Fruit fly (Drosophila melanogaster): ENCODE measurements around the gene CG15211.

The CG15211 gene

DNA sequence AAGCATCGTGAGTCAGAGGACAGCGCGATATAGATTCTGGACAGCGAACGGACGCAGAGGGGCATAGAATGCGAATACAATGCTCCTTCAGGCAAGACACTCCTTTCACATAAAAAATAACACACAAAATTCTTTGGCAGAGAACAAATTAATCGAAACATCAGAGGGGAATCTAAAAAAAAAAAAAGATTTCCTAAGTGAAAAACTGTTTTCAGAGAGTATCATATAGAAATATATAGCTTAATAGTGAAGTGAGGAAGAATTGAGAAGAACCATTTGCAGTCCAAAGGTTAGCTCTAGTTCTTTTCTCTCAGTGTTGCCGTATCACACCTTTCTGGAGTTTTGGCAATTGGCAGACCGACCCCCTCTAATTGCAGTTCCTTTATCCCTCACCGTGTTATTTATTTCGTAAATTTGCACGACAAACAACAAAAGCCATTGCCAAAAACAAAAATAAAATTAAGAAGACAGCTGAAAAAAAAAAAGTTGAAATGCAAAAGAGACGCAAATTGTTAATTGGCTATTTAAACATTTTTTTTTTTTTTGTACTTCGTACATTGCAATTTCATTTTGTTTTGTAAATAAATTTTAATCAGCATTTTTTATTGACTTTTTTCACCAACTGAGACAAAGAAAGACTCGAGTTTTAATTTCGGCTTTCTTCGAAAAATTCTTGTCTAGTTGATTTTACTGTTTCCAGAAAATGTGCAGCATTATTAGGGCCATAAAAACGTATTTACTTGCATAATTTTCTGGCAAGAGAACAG, 48.7 kb upstream of the CG15211 start:
- no peak for TF ChIP-seq CG10462 (GFP tag; optimal IDR thresholded peaks at IDR 0.05)
- TF ChIP-seq sens (GFP tag), result peak; percentile 23

DNA sequence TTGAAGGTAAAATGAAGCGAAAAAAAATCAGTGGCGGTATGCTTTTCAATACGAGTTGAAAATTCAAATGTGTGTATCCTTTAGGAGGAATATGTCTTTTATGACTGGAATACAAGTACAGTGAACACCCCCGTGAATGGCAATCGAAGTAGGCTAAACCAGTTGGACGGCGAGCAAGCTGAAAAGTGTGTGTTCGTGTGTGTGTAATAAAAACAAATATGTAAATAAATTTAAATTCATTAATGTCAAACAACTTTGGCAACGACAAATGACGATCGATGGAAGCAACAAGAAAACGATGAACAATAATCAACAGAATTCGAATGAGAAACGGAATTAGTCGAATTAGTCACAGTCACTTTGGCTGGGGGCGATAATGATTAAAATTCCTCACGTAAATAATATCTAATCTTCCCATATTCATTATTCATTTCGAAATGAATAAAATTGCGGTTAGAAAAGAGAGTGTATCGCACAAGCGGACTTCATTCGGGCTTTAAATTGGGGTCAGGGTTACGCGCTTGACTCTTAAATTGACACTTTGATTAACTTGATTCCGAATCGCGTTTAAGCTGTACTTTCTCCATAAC, 46.1 kb upstream of the CG15211 start:
- no peak for TF ChIP-seq Mrtf (GFP tag; IDR thresholded peaks at IDR 0.05)
- no peak for TF ChIP-seq run (tag; optimal IDR thresholded peaks at IDR 0.05)
- TF ChIP-seq CG6272 (GFP tag; IDR thresholded peaks at IDR 0.05), result no peak
- peak; percentile 74 for TF ChIP-seq sd (tag; optimal IDR thresholded peaks at IDR 0.05)
- no peak for TF ChIP-seq ERR (GFP tag; optimal IDR thresholded peaks at IDR 0.05)
- TF ChIP-seq psq (GFP tag; optimal IDR thresholded peaks at IDR 0.05), result no peak
- no peak for TF ChIP-seq CG3847 (GFP tag; IDR thresholded peaks at IDR 0.05)
- TF ChIP-seq sens (GFP tag), result peak; percentile 45
- no peak for TF ChIP-seq CG17186 (GFP tag; optimal IDR thresholded peaks at IDR 0.05)
- TF ChIP-seq cg (GFP tag; optimal IDR thresholded peaks at IDR 0.05), result no peak
- TF ChIP-seq CG18599 (GFP tag; optimal IDR thresholded peaks at IDR 0.05), result no peak
- no peak for TF ChIP-seq da (GFP tag; optimal IDR thresholded peaks at IDR 0.05)
- no peak for TF ChIP-seq yki (optimal IDR thresholded peaks at IDR 0.05)
- TF ChIP-seq phol (tag; optimal IDR thresholded peaks at IDR 0.05), result no peak
- TF ChIP-seq wek (GFP tag; optimal IDR thresholded peaks at IDR 0.05), result no peak
- TF ChIP-seq Dll (GFP tag; IDR thresholded peaks at IDR 0.05; ENCODE audit: partially characterized antibody), result no peak
- no peak for TF ChIP-seq CG7271 (tag; optimal IDR thresholded peaks at IDR 0.05)
- no peak for TF ChIP-seq Jarid2 (GFP tag; optimal IDR thresholded peaks at IDR 0.05)
- TF ChIP-seq chinmo (GFP tag; IDR thresholded peaks at IDR 0.05; ENCODE audit: partially characterized antibody), result 0 out of 4 replicates have a peak, but pooled peaks have one; percentile 23
- peak; percentile 60 for TF ChIP-seq grau (tag; optimal IDR thresholded peaks at IDR 0.05)
- TF ChIP-seq CG6813 (GFP tag; optimal IDR thresholded peaks at IDR 0.05), result no peak
- TF ChIP-seq Ptx1 (GFP tag; IDR thresholded peaks at IDR 0.05), result no peak
- no peak for TF ChIP-seq H15 (GFP tag; IDR thresholded peaks at IDR 0.05)
- TF ChIP-seq B-H2 (GFP tag; optimal IDR thresholded peaks at IDR 0.05), result no peak
- TF ChIP-seq en (GFP tag; optimal IDR thresholded peaks at IDR 0.05), result no peak
- no peak for TF ChIP-seq CG12942 (GFP tag; optimal IDR thresholded peaks at IDR 0.05)
- TF ChIP-seq E2f1 (GFP tag; IDR thresholded peaks at IDR 0.05), result no peak
- peak; percentile 6 for TF ChIP-seq gsb-n (tag; optimal IDR thresholded peaks at IDR 0.05)
- TF ChIP-seq btn (GFP tag; optimal IDR thresholded peaks at IDR 0.05), result no peak
- no peak for TF ChIP-seq NC2α (GFP tag; optimal IDR thresholded peaks at IDR 0.05)
- no peak for TF ChIP-seq Gsc (GFP tag; IDR thresholded peaks at IDR 0.05)
- TF ChIP-seq fd96Cb (tag; optimal IDR thresholded peaks at IDR 0.05), result no peak
- TF ChIP-seq ftz-f1 (GFP tag; optimal IDR thresholded peaks at IDR 0.05), result no peak
- no peak for TF ChIP-seq CG16863 (GFP tag; optimal IDR thresholded peaks at IDR 0.05)
- TF ChIP-seq vvl (GFP tag; IDR thresholded peaks at IDR 0.05), result peak; percentile 81; the same call in 1 of the 2 replicates
- TF ChIP-seq CG2875 (GFP tag; optimal IDR thresholded peaks at IDR 0.05), result no peak
- no peak for TF ChIP-seq CG7928 (GFP tag; optimal IDR thresholded peaks at IDR 0.05)
- no peak for TF ChIP-seq Optix (GFP tag; IDR thresholded peaks at IDR 0.05)
- peak; percentile 56 for TF ChIP-seq abd-A (tag; optimal IDR thresholded peaks at IDR 0.05)
- TF ChIP-seq otp (GFP tag; IDR thresholded peaks at IDR 0.05), result no peak
